Worm (Caenorhabditis elegans): ENCODE measurements around the gene T26C5.3.

- no peak for TF ChIP-seq nhr-2 (tag; optimal IDR thresholded peaks at IDR 0.05)
- TF ChIP-seq lsy-2 (tag; optimal IDR thresholded peaks at IDR 0.05) = no peak
- no peak for TF ChIP-seq unc-120 (tag; optimal IDR thresholded peaks at IDR 0.05; ENCODE audit: poor library complexity, severe bottlenecking)
- no peak for TF ChIP-seq mab-5 (tag; optimal IDR thresholded peaks at IDR 0.05)
- TF ChIP-seq pha-4 (tag; optimal IDR thresholded peaks at IDR 0.05) = no peak
- no peak for TF ChIP-seq nhr-237 (tag; optimal IDR thresholded peaks at IDR 0.05)
Measured at ce11 chrII:9241610-9242009, 5.2 kb downstream of the T26C5.3 start.
